Fruit fly (Drosophila melanogaster) whole organism, embryonic: ENCODE results near the gene Ass.

Source experiments
- Blimp-1 ChIP-seq: fragments of 200-800 bp; sonication (Bioruptor generic); optimal IDR thresholded peaks from 3 replicates; lab custom pipeline; 2018; ENCODE audit warnings: missing biosample characterization, missing genetic modification characterization, mild to moderate bottlenecking, moderate library complexity, missing genetic modification reagents
- CG10267 ChIP-seq: fragments of 200-800 bp; sonication (Bioruptor generic); optimal IDR thresholded peaks from 2 replicates; lab custom pipeline; 2018; ENCODE audit warnings: missing biosample characterization, mild to moderate bottlenecking, missing genetic modification characterization, moderate library complexity
- CG12219 ChIP-seq: fragments of 200-800 bp; sonication (Bioruptor generic); optimal IDR thresholded peaks from 3 replicates; lab custom pipeline; 2018; ENCODE audit warnings: missing biosample characterization, mild to moderate bottlenecking, missing genetic modification characterization
- CG14860 ChIP-seq: fragments of 200-800 bp; sonication (Bioruptor generic); IDR thresholded peaks from 3 replicates; pipeline ENCODE4 v1.3.6; 2022; ENCODE audit warnings: missing biosample characterization, missing genetic modification characterization; ENCODE audit not compliant: partially characterized antibody
- CG17186 ChIP-seq: fragments of 200-800 bp; sonication (Bioruptor generic); optimal IDR thresholded peaks from 3 replicates; lab custom pipeline; 2017; ENCODE audit warnings: missing biosample characterization, missing genetic modification reagents, missing genetic modification characterization
- CG17361 ChIP-seq: fragments of 200-800 bp; sonication (Bioruptor generic); IDR thresholded peaks from 3 replicates; pipeline ENCODE4 v1.3.6; 2022; ENCODE audit warnings: missing biosample characterization, missing genetic modification characterization
- CG18262 ChIP-seq: fragments of 200-800 bp; optimal IDR thresholded peaks from 3 replicates; lab custom pipeline; 2019; ENCODE audit warnings: missing biosample characterization, mild to moderate bottlenecking, missing genetic modification characterization, moderate library complexity
- CG2202 ChIP-seq: fragments of 200-800 bp; sonication (Bioruptor generic); optimal IDR thresholded peaks from 2 replicates; lab custom pipeline; 2018; ENCODE audit warnings: missing biosample characterization, mild to moderate bottlenecking, missing genetic modification characterization
- CG2875 ChIP-seq: fragments of 200-800 bp; sonication (Bioruptor generic); optimal IDR thresholded peaks from 2 replicates; lab custom pipeline; 2017; ENCODE audit warnings: missing biosample characterization, mild to moderate bottlenecking, missing genetic modification characterization, missing genetic modification reagents
- CG30403 ChIP-seq: fragments of 200-800 bp; sonication (Bioruptor generic); optimal IDR thresholded peaks from 3 replicates; lab custom pipeline; 2016; ENCODE audit warnings: missing biosample characterization, missing genetic modification characterization
- CG30431 ChIP-seq: fragments of 200-800 bp; sonication (Bioruptor generic); optimal IDR thresholded peaks from 2 replicates; lab custom pipeline; 2017; ENCODE audit warnings: missing biosample characterization, missing genetic modification characterization
- CG31365 ChIP-seq: fragments of 200-800 bp; sonication (Bioruptor generic); optimal IDR thresholded peaks from 2 replicates; lab custom pipeline; 2018; ENCODE audit warnings: missing biosample characterization, mild to moderate bottlenecking, missing genetic modification characterization
- CG32772 ChIP-seq: fragments of 200-800 bp; sonication (Bioruptor generic); IDR thresholded peaks from 2 replicates; pipeline ENCODE4 v1.3.6; 2022; ENCODE audit warnings: missing biosample characterization, missing genetic modification characterization
- CG34422 ChIP-seq: fragments of 200-800 bp; sonication (Bioruptor generic); IDR thresholded peaks from 3 replicates; pipeline ENCODE4 v1.3.6; 2022; ENCODE audit warnings: missing biosample characterization, missing genetic modification characterization
- CG4424 ChIP-seq: fragments of 200-800 bp; sonication (Bioruptor generic); optimal IDR thresholded peaks from 3 replicates; lab custom pipeline; 2016; ENCODE audit warnings: missing biosample characterization, missing genetic modification characterization
- CG4730 ChIP-seq: fragments of 200-800 bp; sonication (Bioruptor generic); IDR thresholded peaks from 2 replicates; pipeline ENCODE4 v1.3.6; 2022; ENCODE audit warnings: missing biosample characterization, missing genetic modification characterization
- CG6689 ChIP-seq: fragments of 200-800 bp; sonication (Bioruptor generic); IDR thresholded peaks from 2 replicates; pipeline ENCODE4 v1.3.6; 2022; ENCODE audit warnings: missing biosample characterization, missing genetic modification characterization
- CG7963 ChIP-seq: fragments of 200-800 bp; sonication (Bioruptor generic); IDR thresholded peaks from 3 replicates; pipeline ENCODE4 v1.3.6; 2022; ENCODE audit warnings: missing biosample characterization, missing genetic modification characterization; ENCODE audit not compliant: partially characterized antibody
- D19A ChIP-seq: fragments of 200-800 bp; optimal IDR thresholded peaks from 3 replicates; lab custom pipeline; 2019; ENCODE audit warnings: missing biosample characterization, mild to moderate bottlenecking, missing genetic modification characterization, moderate library complexity
- Dll ChIP-seq: fragments of 200-800 bp; sonication (Bioruptor generic); IDR thresholded peaks from 4 replicates; pipeline ENCODE4 v1.3.6; 2022; ENCODE audit warnings: missing biosample characterization, missing genetic modification characterization; ENCODE audit not compliant: partially characterized antibody
- Elba2 ChIP-seq: fragments of 200-800 bp; sonication (Bioruptor generic); optimal IDR thresholded peaks from 3 replicates; lab custom pipeline; 2016; ENCODE audit warnings: missing biosample characterization, missing genetic modification characterization
- Hr39 ChIP-seq: fragments of >200 bp; optimal IDR thresholded peaks from 2 replicates; lab custom pipeline; 2017
- Hr78 ChIP-seq, 2 experiments: fragments of 200-800 bp in 1 of 2; fragments of >200 bp in 1 of 2; sonication (Bioruptor generic) in 1 of 2; optimal IDR thresholded peaks; 2 replicates each; lab custom pipeline; 2017 to 2019; ENCODE audit warnings: missing biosample characterization in 2 of 2, missing genetic modification characterization in 2 of 2, mild to moderate bottlenecking in 1 of 2, moderate library complexity in 1 of 2
- NK7.1 ChIP-seq: fragments of 200-800 bp; sonication (Bioruptor generic); optimal IDR thresholded peaks from 3 replicates; lab custom pipeline; 2016; ENCODE audit warnings: missing biosample characterization, missing genetic modification characterization
- Scr ChIP-seq: fragments of 200-800 bp; sonication (Bioruptor generic); IDR thresholded peaks from 2 replicates; pipeline ENCODE4 v1.3.6; 2022; ENCODE audit warnings: missing biosample characterization, missing genetic modification characterization; ENCODE audit not compliant: partially characterized antibody
- Xrp1 ChIP-seq: fragments of 200-800 bp; sonication (Bioruptor generic); IDR thresholded peaks from 2 replicates; pipeline ENCODE4 v1.3.6; 2022; ENCODE audit warnings: missing biosample characterization, missing genetic modification characterization
- az2 ChIP-seq: fragments of 200-800 bp; sonication (Bioruptor generic); optimal IDR thresholded peaks from 3 replicates; lab custom pipeline; 2016; ENCODE audit warnings: missing biosample characterization, missing genetic modification characterization
- bab2 ChIP-seq: fragments of 200-800 bp; sonication (Bioruptor generic); optimal IDR thresholded peaks from 2 replicates; lab custom pipeline; 2016; ENCODE audit warnings: missing biosample characterization, missing genetic modification characterization
- chif ChIP-seq, 2 experiments: fragments of 200-800 bp; sonication (Bioruptor generic); optimal IDR thresholded peaks; 3 replicates each; lab custom pipeline; 2016; ENCODE audit warnings: missing biosample characterization in 2 of 2, missing genetic modification characterization in 2 of 2
- chinmo ChIP-seq: fragments of 200-800 bp; sonication (Bioruptor generic); IDR thresholded peaks from 4 replicates; pipeline ENCODE4 v1.3.6; 2022; ENCODE audit warnings: missing biosample characterization, missing genetic modification characterization; ENCODE audit not compliant: partially characterized antibody
- corto ChIP-seq: fragments of 200-800 bp; sonication (Bioruptor generic); optimal IDR thresholded peaks from 2 replicates; lab custom pipeline; 2016; ENCODE audit warnings: missing biosample characterization, mild to moderate bottlenecking, missing genetic modification characterization, moderate library complexity
- dpn ChIP-seq, 2 experiments: fragments of 200-800 bp; sonication (Bioruptor generic); optimal IDR thresholded peaks; 3 replicates each; lab custom pipeline; 2016; ENCODE audit warnings: missing biosample characterization in 2 of 2, missing genetic modification characterization in 2 of 2
- exex ChIP-seq: fragments of 200-800 bp; sonication (Bioruptor generic); optimal IDR thresholded peaks from 4 replicates; lab custom pipeline; 2018; ENCODE audit warnings: missing biosample characterization, mild to moderate bottlenecking, missing genetic modification characterization, moderate library complexity
- gsb ChIP-seq: fragments of 200-800 bp; sonication (Bioruptor generic); IDR thresholded peaks from 2 replicates; pipeline ENCODE4 v1.3.6; 2022; ENCODE audit warnings: missing biosample characterization, missing genetic modification characterization
- jumu ChIP-seq: fragments of 200-800 bp; sonication (Bioruptor generic); optimal IDR thresholded peaks from 3 replicates; lab custom pipeline; 2016; ENCODE audit warnings: missing biosample characterization, missing genetic modification characterization
- mld ChIP-seq: fragments of 200-800 bp; sonication (Bioruptor generic); IDR thresholded peaks from 3 replicates; pipeline ENCODE4 v1.3.6; 2022; ENCODE audit warnings: missing biosample characterization, missing genetic modification characterization; ENCODE audit not compliant: partially characterized antibody
- nmo ChIP-seq: fragments of 200-800 bp; sonication (Bioruptor generic); optimal IDR thresholded peaks from 2 replicates; lab custom pipeline; 2018; ENCODE audit warnings: missing biosample characterization, mild to moderate bottlenecking, missing genetic modification characterization, moderate library complexity
- onecut ChIP-seq: fragments of 200-800 bp; sonication (Bioruptor generic); IDR thresholded peaks from 2 replicates; pipeline ENCODE4 v1.3.6; 2022; ENCODE audit warnings: missing biosample characterization, missing genetic modification characterization
- pum ChIP-seq: fragments of 200-800 bp; sonication (Bioruptor generic); optimal IDR thresholded peaks from 2 replicates; lab custom pipeline; 2016; ENCODE audit warnings: missing biosample characterization, missing genetic modification characterization
- repo ChIP-seq: fragments of 200-800 bp; sonication (Bioruptor generic); optimal IDR thresholded peaks from 2 replicates; lab custom pipeline; 2016; ENCODE audit warnings: missing biosample characterization, missing genetic modification characterization
- row ChIP-seq: fragments of 200-800 bp; sonication (Bioruptor generic); IDR thresholded peaks from 3 replicates; pipeline ENCODE4 v1.3.6; 2022; ENCODE audit warnings: missing biosample characterization, missing genetic modification characterization
- sisA ChIP-seq: fragments of 200-800 bp; sonication (Bioruptor generic); IDR thresholded peaks from 2 replicates; pipeline ENCODE4 v1.3.6; 2022; ENCODE audit warnings: missing biosample characterization, missing genetic modification characterization
- slp2 ChIP-seq: fragments of 200-800 bp; sonication (Bioruptor generic); optimal IDR thresholded peaks from 2 replicates; lab custom pipeline; 2016; ENCODE audit warnings: missing biosample characterization, missing genetic modification characterization
- stwl ChIP-seq: fragments of 200-800 bp; sonication (Bioruptor generic); optimal IDR thresholded peaks from 3 replicates; lab custom pipeline; 2018; ENCODE audit warnings: missing biosample characterization, mild to moderate bottlenecking, missing genetic modification characterization, moderate library complexity
- vnd ChIP-seq: fragments of 200-800 bp; sonication (Bioruptor generic); IDR thresholded peaks from 3 replicates; pipeline ENCODE4 v1.3.6; 2022; ENCODE audit warnings: missing biosample characterization, missing genetic modification characterization; ENCODE audit not compliant: partially characterized antibody
- zen2 ChIP-seq: fragments of 200-800 bp; sonication (Bioruptor generic); IDR thresholded peaks from 3 replicates; pipeline ENCODE4 v1.3.6; 2022; ENCODE audit warnings: missing biosample characterization, missing genetic modification characterization; ENCODE audit not compliant: partially characterized antibody
- zf30C ChIP-seq: fragments of 200-800 bp; sonication (Bioruptor generic); optimal IDR thresholded peaks from 3 replicates; lab custom pipeline; 2018; ENCODE audit warnings: missing biosample characterization, mild to moderate bottlenecking, missing genetic modification characterization

Ass gene

DNA sequence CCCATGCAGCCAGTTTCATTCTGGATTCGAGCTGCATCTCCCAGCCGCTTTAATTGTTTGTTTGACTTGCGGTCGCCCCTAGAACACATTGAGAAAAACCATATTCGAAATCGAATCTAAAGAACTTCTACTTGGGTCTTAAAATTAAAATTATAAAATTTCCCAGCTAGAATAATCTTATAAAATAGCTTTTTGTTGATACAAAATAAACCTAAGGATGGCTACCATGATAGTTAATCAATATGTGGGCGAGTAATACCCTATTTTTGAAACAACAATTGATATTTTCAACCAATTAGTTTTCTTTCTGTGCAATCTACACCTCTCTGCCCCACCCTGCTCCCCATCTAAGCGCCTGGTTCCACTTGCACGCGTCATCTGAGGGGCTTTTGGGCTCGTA is 30.3 kb upstream of the Ass start (continued):
- no peak for TF ChIP-seq chinmo
- TF ChIP-seq CG17186 (GFP tag; lab: Kevin White, UChicago), result no peak
- TF ChIP-seq CG17361 (GFP tag; lab: Robert Waterston, UW), result peak; percentile 50; the same call in 1 of the 3 replicates
- TF ChIP-seq Hr78 (GFP tag; optimal IDR thresholded peaks at IDR 0.05; lab: Kevin White, UChicago), result peak in 1 of 2 experiments; percentile 12
- TF ChIP-seq corto (GFP tag; lab: Kevin White, UChicago), result no peak
- TF ChIP-seq az2 (GFP tag; lab: Kevin White, UChicago), result no peak
- peak; percentile 65 for TF ChIP-seq CG18262 (tag; lab: Kevin White, UChicago)
- no peak for TF ChIP-seq dpn (GFP tag; optimal IDR thresholded peaks at IDR 0.05; lab: Kevin White, UChicago)
- TF ChIP-seq chif (GFP tag; optimal IDR thresholded peaks at IDR 0.05; lab: Kevin White, UChicago), result peak in 1 of 2 experiments; percentile 42
- TF ChIP-seq CG4730 (GFP tag; lab: Robert Waterston, UW), result no peak
- peak; percentile 53 for TF ChIP-seq D19A
- peak; percentile 49; the same call in 1 of the 3 replicates for TF ChIP-seq row (GFP tag; lab: Robert Waterston, UW)
- TF ChIP-seq onecut (GFP tag; lab: Robert Waterston, UW), result no peak
- TF ChIP-seq Xrp1 (GFP tag; lab: Robert Waterston, UW), result peak; percentile 65
- no peak for TF ChIP-seq Scr (GFP tag; lab: Robert Waterston, UW)
- TF ChIP-seq zf30C (GFP tag; lab: Kevin White, UChicago), result peak; percentile 22
- TF ChIP-seq zen2 (GFP tag; lab: Robert Waterston, UW), result no peak
- TF ChIP-seq nmo (GFP tag; lab: Kevin White, UChicago), result peak; percentile 39
- TF ChIP-seq Blimp-1 (GFP tag; lab: Kevin White, UChicago), result peak; percentile 62
- no peak for TF ChIP-seq mld (GFP tag; lab: Robert Waterston, UW)
- no peak for TF ChIP-seq Dll (GFP tag; lab: Robert Waterston, UW)
- TF ChIP-seq CG4424 (GFP tag; lab: Kevin White, UChicago), result peak; percentile 25
- TF ChIP-seq CG31365 (tag; lab: Kevin White, UChicago), result no peak
- no peak for TF ChIP-seq sisA (GFP tag; lab: Robert Waterston, UW)
- TF ChIP-seq vnd (GFP tag; lab: Robert Waterston, UW), result no peak
- no peak for TF ChIP-seq gsb (GFP tag; lab: Robert Waterston, UW)
- TF ChIP-seq CG2875 (GFP tag; lab: Kevin White, UChicago), result peak; percentile 41
- TF ChIP-seq stwl (tag; lab: Kevin White, UChicago), result no peak
- TF ChIP-seq bab2 (GFP tag; lab: Kevin White, UChicago), result no peak
- TF ChIP-seq CG6689 (GFP tag; lab: Robert Waterston, UW), result peak; percentile 36; the same call in 1 of the 2 replicates
- no peak for TF ChIP-seq CG2202
- no peak for TF ChIP-seq CG7963
- TF ChIP-seq CG12219 (GFP tag; lab: Kevin White, UChicago), result no peak
- TF ChIP-seq slp2 (GFP tag; lab: Kevin White, UChicago), result no peak
- peak; percentile 30 for TF ChIP-seq CG10267 (tag; lab: Kevin White, UChicago)
- no peak for TF ChIP-seq jumu (GFP tag; lab: Kevin White, UChicago)
- no peak for TF ChIP-seq CG32772 (GFP tag; lab: Robert Waterston, UW)
- TF ChIP-seq exex (tag; lab: Kevin White, UChicago), result no peak
- TF ChIP-seq CG14860 (GFP tag; lab: Robert Waterston, UW), result no peak
- no peak for TF ChIP-seq Hr39 (lab: Kevin White, UChicago)
- TF ChIP-seq Elba2, result no peak
- 0 out of 3 replicates have a peak, but pooled peaks have one; percentile 31 for TF ChIP-seq CG34422 (GFP tag; lab: Robert Waterston, UW)
- no peak for TF ChIP-seq CG30431 (GFP tag; lab: Kevin White, UChicago)
- no peak for TF ChIP-seq pum (GFP tag; lab: Kevin White, UChicago)
- TF ChIP-seq repo (GFP tag; lab: Kevin White, UChicago), result no peak
- TF ChIP-seq NK7.1, result no peak
- TF ChIP-seq CG30403 (GFP tag; lab: Kevin White, UChicago), result no peak
